Worm (Caenorhabditis elegans) whole organism, L4 larva: Measurements from ENCODE around the gene F01G12.18.

ENCODE experiments used
- F10B5.3 ChIP-seq: sonication (generic microtip); optimal IDR thresholded peaks from 2 replicates; lab custom pipeline; 2016; ENCODE audit warnings: mild to moderate bottlenecking, missing genetic modification characterization, missing compliant biosample characterization
- F26F4.8 ChIP-seq: fragments of 200-800 bp; sonication (Bioruptor generic); conservative IDR thresholded peaks from 2 replicates; pipeline ENCODE4 v1.3.6; 2022; ENCODE audit warnings: missing genetic modification characterization, missing compliant biosample characterization
- F37D6.2 ChIP-seq: sonication (generic microtip); optimal IDR thresholded peaks from 2 replicates; lab custom pipeline; 2016; ENCODE audit warnings: mild to moderate bottlenecking, missing genetic modification characterization, missing compliant biosample characterization
- F49E8.2 ChIP-seq: sonication (generic microtip); optimal IDR thresholded peaks from 2 replicates; lab custom pipeline; 2016; ENCODE audit warnings: missing compliant biosample characterization, mild to moderate bottlenecking, missing genetic modification characterization, borderline replicate concordance
- T20F7.1 ChIP-seq: fragments of 200-800 bp; sonication (Bioruptor generic); optimal IDR thresholded peaks from 2 replicates; lab custom pipeline; 2018; ENCODE audit warnings: mild to moderate bottlenecking, missing genetic modification characterization, missing compliant biosample characterization
- Y105C5A.15 ChIP-seq: fragments of 200-800 bp; sonication (Bioruptor generic); IDR thresholded peaks from 2 replicates; pipeline ENCODE4 v1.3.6; 2022; ENCODE audit warnings: missing genetic modification characterization, missing compliant biosample characterization
- Y48G9A.11 ChIP-seq: fragments of 200-800 bp; sonication (Bioruptor generic); IDR thresholded peaks from 2 replicates; pipeline ENCODE4 v1.3.6; 2022; ENCODE audit warnings: missing genetic modification reagents, missing genetic modification characterization, missing compliant biosample characterization
- Y5F2A.4 ChIP-seq: fragments of 200-800 bp; sonication (Bioruptor generic); optimal IDR thresholded peaks from 2 replicates; lab custom pipeline; 2018; ENCODE audit warnings: mild to moderate bottlenecking, missing genetic modification characterization, missing compliant biosample characterization
- aha-1 ChIP-seq: fragments of 150-350 bp; peaks from one replicate; lab custom pipeline; 2014; ENCODE audit warnings: missing biosample characterization, missing genetic modification characterization
- aly-2 ChIP-seq: sonication (generic microtip); optimal IDR thresholded peaks from 2 replicates; lab custom pipeline; 2018; ENCODE audit warnings: missing biosample characterization, missing genetic modification characterization
- ceh-62 ChIP-seq: sonication (generic microtip); optimal IDR thresholded peaks from 2 replicates; lab custom pipeline; 2017; ENCODE audit warnings: missing biosample characterization, missing genetic modification characterization
- ctbp-1 ChIP-seq: fragments of 200-800 bp; sonication (Bioruptor generic); IDR thresholded peaks from 2 replicates; pipeline ENCODE4 v1.3.6; 2022; ENCODE audit warnings: missing genetic modification reagents, missing genetic modification characterization, missing compliant biosample characterization
- daf-8 ChIP-seq: fragments of 200-800 bp; sonication (Bioruptor generic); IDR thresholded peaks from 2 replicates; pipeline ENCODE4 v1.3.6; 2022; ENCODE audit warnings: missing genetic modification characterization, missing compliant biosample characterization
- dmd-9 ChIP-seq: fragments of 200-800 bp; sonication (Bioruptor generic); IDR thresholded peaks from 2 replicates; pipeline ENCODE4 v1.3.6; 2022; ENCODE audit warnings: missing genetic modification reagents, missing genetic modification characterization, missing compliant biosample characterization
- duxl-1 ChIP-seq: sonication (generic microtip); optimal IDR thresholded peaks from 2 replicates; lab custom pipeline; 2016; ENCODE audit warnings: mild to moderate bottlenecking, missing genetic modification characterization, moderate library complexity, missing compliant biosample characterization; ENCODE audit not compliant: poor library complexity
- fkh-10 ChIP-seq: fragments of 150-350 bp; optimal IDR thresholded peaks from 2 replicates; lab custom pipeline; 2014; ENCODE audit warnings: missing biosample characterization, missing genetic modification reagents, missing genetic modification characterization
- fos-1 ChIP-seq: fragments of 150-350 bp; optimal IDR thresholded peaks from 2 replicates; lab custom pipeline; 2014; ENCODE audit warnings: missing biosample characterization, missing genetic modification characterization
- lin-15B ChIP-seq: fragments of 150-350 bp; sonication (generic microtip); optimal IDR thresholded peaks from 3 replicates; lab custom pipeline; 2014; ENCODE audit warnings: missing biosample characterization, missing genetic modification characterization
- lin-38 ChIP-seq: fragments of 200-800 bp; sonication (Bioruptor generic); IDR thresholded peaks from 2 replicates; pipeline ENCODE4 v1.3.6; 2022; ENCODE audit warnings: missing genetic modification reagents, missing genetic modification characterization, missing compliant biosample characterization
- lin-39 ChIP-seq: fragments of 150-350 bp; optimal IDR thresholded peaks from 2 replicates; lab custom pipeline; 2014; ENCODE audit warnings: missing biosample characterization, missing genetic modification reagents, missing genetic modification characterization
- lsy-2 ChIP-seq, 2 experiments: fragments of 150-350 bp in 1 of 2; sonication (generic microtip) in 1 of 2; optimal IDR thresholded peaks; 2 replicates each; lab custom pipeline; 2014 to 2017; ENCODE audit warnings: missing biosample characterization in 2 of 2, missing genetic modification characterization in 2 of 2
- mdt-29 ChIP-seq: fragments of 200-800 bp; sonication (Bioruptor generic); IDR thresholded peaks from 2 replicates; pipeline ENCODE4 v1.3.6; 2022; ENCODE audit warnings: missing genetic modification reagents, missing genetic modification characterization, missing compliant biosample characterization
- mep-1 ChIP-seq: fragments of 150-350 bp; sonication (generic microtip); optimal IDR thresholded peaks from 3 replicates; lab custom pipeline; 2014; ENCODE audit warnings: missing biosample characterization, missing genetic modification characterization
- mxl-2 ChIP-seq: fragments of 200-800 bp; sonication (Bioruptor generic); conservative IDR thresholded peaks from 2 replicates; pipeline ENCODE4 v1.3.6; 2022; ENCODE audit warnings: missing genetic modification reagents, missing genetic modification characterization, missing compliant biosample characterization
- nhr-10 ChIP-seq: fragments of 150-350 bp; optimal IDR thresholded peaks from 2 replicates; lab custom pipeline; 2014; ENCODE audit warnings: missing biosample characterization, missing genetic modification characterization
- nhr-102 ChIP-seq: sonication (generic microtip); optimal IDR thresholded peaks from 2 replicates; lab custom pipeline; 2016; ENCODE audit warnings: mild to moderate bottlenecking, missing genetic modification characterization, moderate library complexity, missing compliant biosample characterization
- nhr-25 ChIP-seq: sonication (generic microtip); optimal IDR thresholded peaks from 2 replicates; lab custom pipeline; 2017; ENCODE audit warnings: missing genetic modification characterization, mild to moderate bottlenecking, missing compliant biosample characterization, antibody characterized with exemption, moderate library complexity, borderline replicate concordance; ENCODE audit not compliant: insufficient read depth
- nhr-42 ChIP-seq: fragments of 200-800 bp; sonication (Bioruptor generic); IDR thresholded peaks from 2 replicates; pipeline ENCODE4 v1.3.6; 2022; ENCODE audit warnings: missing genetic modification characterization, missing compliant biosample characterization
- nhr-6 ChIP-seq: fragments of 150-350 bp; optimal IDR thresholded peaks from 2 replicates; lab custom pipeline; 2014; ENCODE audit warnings: missing biosample characterization, missing genetic modification characterization
- nhr-76 ChIP-seq: fragments of 150-350 bp; optimal IDR thresholded peaks from 2 replicates; lab custom pipeline; 2014; ENCODE audit warnings: missing biosample characterization, missing genetic modification characterization
- pha-4 ChIP-seq, 2 experiments: fragments of 150-350 bp in 1 of 2; fragments of 200-800 bp in 1 of 2; sonication (Bioruptor generic) in 1 of 2; IDR thresholded peaks in 1 of 2; optimal IDR thresholded peaks in 1 of 2; 2 replicates each; pipeline versions ENCODE4 v1.3.6 to Lab custom; 2014 to 2022; ENCODE audit warnings: missing genetic modification characterization in 2 of 2, missing genetic modification reagents in 2 of 2, missing biosample characterization in 1 of 2, missing compliant biosample characterization in 1 of 2
- sdz-12 ChIP-seq: fragments of 200-800 bp; sonication (Bioruptor generic); optimal IDR thresholded peaks from 2 replicates; lab custom pipeline; 2018; ENCODE audit warnings: mild to moderate bottlenecking, missing genetic modification characterization, missing compliant biosample characterization
- snpc-1.2 ChIP-seq: fragments of 200-800 bp; sonication (Bioruptor generic); IDR thresholded peaks from 2 replicates; pipeline ENCODE4 v1.3.6; 2022; ENCODE audit warnings: missing genetic modification reagents, missing genetic modification characterization, missing compliant biosample characterization
- spr-3 ChIP-seq: fragments of 200-800 bp; sonication (Bioruptor generic); optimal IDR thresholded peaks from 2 replicates; lab custom pipeline; 2018; ENCODE audit warnings: mild to moderate bottlenecking, missing genetic modification characterization, missing compliant biosample characterization
- tra-1 ChIP-seq: fragments of 200-800 bp; sonication (Bioruptor generic); IDR thresholded peaks from 2 replicates; pipeline ENCODE4 v1.3.6; 2022; ENCODE audit warnings: missing genetic modification reagents, missing genetic modification characterization, missing compliant biosample characterization
- unc-62 ChIP-seq, 3 experiments: fragments of 150-350 bp in 1 of 3; sonication (generic microtip); optimal IDR thresholded peaks in 2 of 3; peaks in 1 of 3; 1 replicate in 1 of 3; 2 replicates in 2 of 3; lab custom pipeline; 2014 to 2017; ENCODE audit warnings: missing biosample characterization in 3 of 3, missing genetic modification characterization in 3 of 3, missing genetic modification reagents in 3 of 3, missing genotype in 1 of 3
- ztf-7 ChIP-seq: fragments of 150-350 bp; optimal IDR thresholded peaks from 2 replicates; lab custom pipeline; 2014; ENCODE audit warnings: missing biosample characterization, missing genetic modification characterization

The F01G12.18 gene

DNA sequence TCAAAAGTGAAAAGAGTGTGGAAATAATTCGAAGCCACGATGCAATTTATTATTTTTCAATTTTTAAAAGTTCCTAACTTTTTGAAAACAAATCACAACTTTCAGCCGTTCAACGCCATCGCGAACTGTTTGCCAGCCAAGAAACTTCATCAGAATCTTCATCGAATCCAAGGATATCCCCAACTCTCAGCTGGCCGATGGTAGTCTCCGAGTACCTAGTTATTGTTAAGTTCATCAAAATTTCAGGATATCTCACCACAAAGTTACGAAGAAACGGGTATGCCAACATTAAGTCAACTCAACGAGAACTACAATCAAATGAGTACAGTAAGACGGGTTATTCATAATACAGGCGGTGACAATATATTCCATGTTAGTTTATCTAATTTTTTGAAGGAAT, 41.9 kb downstream of the F01G12.18 start:
- TF ChIP-seq aly-2 (tag; lab: Kevin White, UChicago): no peak
- TF ChIP-seq mep-1 (tag; lab: Kevin White, UChicago): no peak
- no peak for TF ChIP-seq F10B5.3 (tag; lab: Kevin White, UChicago)
- TF ChIP-seq nhr-25 (tag; lab: Kevin White, UChicago): no peak
- no peak for TF ChIP-seq lsy-2 (tag; optimal IDR thresholded peaks at IDR 0.05; lab: Kevin White, UChicago)
- no peak for TF ChIP-seq duxl-1 (tag; lab: Kevin White, UChicago)
- no peak for TF ChIP-seq nhr-6 (tag; lab: Kevin White, UChicago)
- TF ChIP-seq tra-1 (GFP tag; lab: Robert Waterston, UW): no peak
- TF ChIP-seq Y5F2A.4: no peak
- TF ChIP-seq mdt-29 (GFP tag; lab: Robert Waterston, UW): no peak
- TF ChIP-seq Y105C5A.15 (GFP tag; lab: Robert Waterston, UW): no peak
- no peak for TF ChIP-seq aha-1 (tag; lab: Kevin White, UChicago)
- TF ChIP-seq nhr-102 (tag; lab: Kevin White, UChicago): no peak
- TF ChIP-seq pha-4 (GFP tag; IDR thresholded peaks at IDR 0.05; lab: Robert Waterston, UW): no peak
- no peak for TF ChIP-seq pha-4 (tag; optimal IDR thresholded peaks at IDR 0.05; lab: Kevin White, UChicago)
- TF ChIP-seq F26F4.8 (GFP tag; lab: Robert Waterston, UW): no peak
- no peak for TF ChIP-seq daf-8
- no peak for TF ChIP-seq Y48G9A.11
- no peak for TF ChIP-seq unc-62 (GFP tag; optimal IDR thresholded peaks at IDR 0.05 in 1 of 2; lab: Kevin White, UChicago)
- TF ChIP-seq unc-62 (tag; optimal IDR thresholded peaks at IDR 0.05; lab: Kevin White, UChicago): no peak

DNA sequence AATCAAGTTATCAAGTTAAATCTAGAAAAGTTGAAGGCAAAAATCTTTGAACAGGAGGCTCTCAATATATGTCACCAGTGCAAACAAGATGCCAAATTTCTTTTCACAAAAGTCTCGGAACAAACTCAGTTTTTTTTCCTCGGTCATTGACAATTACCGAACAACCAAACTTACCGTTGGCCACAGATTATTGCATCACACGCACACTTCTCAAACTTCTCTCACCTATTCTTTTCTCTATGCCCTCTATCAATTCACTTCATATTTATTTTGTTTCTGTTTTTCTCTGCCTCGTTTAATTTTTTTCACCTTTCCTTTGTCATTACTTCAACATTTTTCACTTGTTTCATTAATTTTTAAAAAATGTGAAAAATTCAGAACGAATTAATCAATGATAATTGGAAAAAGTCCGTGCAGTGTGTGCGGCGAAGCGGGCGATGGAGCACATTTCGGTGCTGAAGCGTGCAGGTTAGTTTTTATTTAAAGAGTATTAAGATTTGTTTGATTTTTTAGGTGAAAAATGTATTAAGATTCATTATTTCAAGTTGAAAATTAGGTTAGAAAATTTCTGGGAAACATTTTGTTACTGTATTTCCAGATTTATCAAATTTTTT, 43.6 kb downstream of the F01G12.18 start, which contains the start of gene nhr-28:
TSS of gene nhr-28 (plus strand) at position 379 of the 614 bp plus-strand sequence.
- TF ChIP-seq spr-3 (GFP tag; lab: Kevin White, UChicago): no peak
- TF ChIP-seq F37D6.2: no peak
- TF ChIP-seq F49E8.2 (tag; lab: Kevin White, UChicago): no peak
- TF ChIP-seq ztf-7 (tag; lab: Kevin White, UChicago): no peak
- TF ChIP-seq lin-39 (tag; lab: Kevin White, UChicago): no peak
- no peak for TF ChIP-seq dmd-9 (GFP tag; lab: Robert Waterston, UW)
- TF ChIP-seq fkh-10 (GFP tag; lab: Kevin White, UChicago): peak; percentile 69
- no peak for TF ChIP-seq ceh-62 (tag; lab: Kevin White, UChicago)
- no peak for TF ChIP-seq snpc-1.2
- TF ChIP-seq nhr-42: no peak
- TF ChIP-seq sdz-12 (GFP tag; lab: Kevin White, UChicago): no peak
- no peak for TF ChIP-seq ctbp-1
- TF ChIP-seq fos-1 (tag; lab: Kevin White, UChicago): no peak
- no peak for TF ChIP-seq lin-15B (tag; lab: Kevin White, UChicago)
- TF ChIP-seq lin-38: no peak
- no peak for TF ChIP-seq Y5F2A.4
- TF ChIP-seq Y105C5A.15 (GFP tag; lab: Robert Waterston, UW): no peak
- TF ChIP-seq mxl-2 (GFP tag; lab: Robert Waterston, UW): no peak
- TF ChIP-seq nhr-76 (tag; lab: Kevin White, UChicago): no peak
- TF ChIP-seq T20F7.1 (GFP tag; lab: Kevin White, UChicago): peak; percentile 8
- peak; percentile 73 for TF ChIP-seq aha-1 (tag; lab: Kevin White, UChicago)
- TF ChIP-seq mep-1 (tag; lab: Kevin White, UChicago): peak; percentile 7
- TF ChIP-seq, all 104 proteins: peak for 4

DNA sequence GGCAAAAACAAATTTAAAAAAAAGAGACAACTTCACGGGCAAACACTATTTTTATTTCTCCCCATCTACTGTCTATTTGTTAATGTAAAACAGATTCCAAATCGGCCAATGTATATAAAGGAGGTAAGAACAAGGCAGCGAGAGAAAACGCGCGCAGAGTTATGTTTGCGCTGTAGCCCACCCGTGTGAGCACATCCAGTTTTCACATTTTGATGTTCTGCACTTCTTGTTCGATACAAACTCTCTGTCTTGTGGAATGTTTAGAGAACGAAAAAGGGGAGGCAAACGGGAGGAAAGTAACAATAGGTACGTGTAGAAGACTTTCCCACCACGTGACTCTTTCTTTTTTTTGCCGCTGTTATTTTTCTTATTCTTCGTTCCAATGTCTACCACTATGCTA, 45.8 kb downstream of the F01G12.18 start:
- TF ChIP-seq Y105C5A.15 (GFP tag; lab: Robert Waterston, UW): no peak
- TF ChIP-seq fkh-10 (GFP tag; lab: Kevin White, UChicago): peak; percentile 36
- TF ChIP-seq nhr-10 (tag; lab: Kevin White, UChicago): no peak
- TF ChIP-seq pha-4 (GFP tag; IDR thresholded peaks at IDR 0.05; lab: Robert Waterston, UW): no peak
- TF ChIP-seq pha-4 (tag; optimal IDR thresholded peaks at IDR 0.05; lab: Kevin White, UChicago): peak; percentile 35
